In genomic region chrX:1627013-1627412, ce11 we compare ENCODE assay signal across 4 worm cellular contexts.
TF ChIP-seq lines count a peak whose summit lies in the region.

No protein-coding gene starts in this region.

TF ChIP-seq in whole organism, L2 larva, 48 proteins besides CTCF, POLR2A, EP300 and RAD21 (continues in another document):
- TF ChIP-seq unc-39 (tag; optimal IDR thresholded peaks at IDR 0.05; lab: Kevin White, UChicago): no peak
- TF ChIP-seq nhr-11 (tag; optimal IDR thresholded peaks at IDR 0.05; lab: Kevin White, UChicago): peak; percentile 72
- peak; percentile 96 for TF ChIP-seq nhr-237 (tag; optimal IDR thresholded peaks at IDR 0.05; lab: Kevin White, UChicago)
- TF ChIP-seq R02D3.7 (tag; optimal IDR thresholded peaks at IDR 0.05; lab: Kevin White, UChicago): peak; percentile 64
- peak; percentile 96 for TF ChIP-seq sem-4 (tag; optimal IDR thresholded peaks at IDR 0.05; lab: Kevin White, UChicago)
- TF ChIP-seq lin-11 (tag; optimal IDR thresholded peaks at IDR 0.05; lab: Kevin White, UChicago): peak; percentile 93
- peak; percentile 96 for TF ChIP-seq mab-5 (tag; optimal IDR thresholded peaks at IDR 0.05; lab: Kevin White, UChicago)
- no peak for TF ChIP-seq peb-1 (tag; optimal IDR thresholded peaks at IDR 0.05; lab: Kevin White, UChicago)
- peak; percentile 46 for TF ChIP-seq ztf-11 (tag; optimal IDR thresholded peaks at IDR 0.05; lab: Kevin White, UChicago)
- TF ChIP-seq ztf-4 (tag; optimal IDR thresholded peaks at IDR 0.05; lab: Kevin White, UChicago): peak; percentile 92
- TF ChIP-seq skn-1 (tag; optimal IDR thresholded peaks at IDR 0.05; lab: Kevin White, UChicago): peak; percentile 95
- TF ChIP-seq F13H6.1 (tag; optimal IDR thresholded peaks at IDR 0.05; lab: Kevin White, UChicago): peak; percentile 93
- TF ChIP-seq nhr-23 (tag; optimal IDR thresholded peaks at IDR 0.05; lab: Kevin White, UChicago): no peak
- peak; percentile 100 for TF ChIP-seq unc-55 (GFP tag; optimal IDR thresholded peaks at IDR 0.05; lab: Kevin White, UChicago)
- peak; percentile 81 for TF ChIP-seq dmd-4 (tag; optimal IDR thresholded peaks at IDR 0.05; lab: Kevin White, UChicago)
- TF ChIP-seq elt-3 (tag; optimal IDR thresholded peaks at IDR 0.05; lab: Kevin White, UChicago): no peak
- peak; percentile 24 for TF ChIP-seq lin-39 (tag; optimal IDR thresholded peaks at IDR 0.05; lab: Kevin White, UChicago)
- TF ChIP-seq nhr-77 (tag; optimal IDR thresholded peaks at IDR 0.05; lab: Kevin White, UChicago): peak; percentile 97
- peak; percentile 99 for TF ChIP-seq crh-2 (tag; optimal IDR thresholded peaks at IDR 0.05; lab: Kevin White, UChicago)
- TF ChIP-seq nhr-25 (tag; optimal IDR thresholded peaks at IDR 0.05; lab: Kevin White, UChicago): peak; percentile 94
- peak; percentile 93 for TF ChIP-seq egl-27 (tag; optimal IDR thresholded peaks at IDR 0.05; lab: Kevin White, UChicago)
- TF ChIP-seq ztf-1 (GFP tag; conservative IDR thresholded peaks at IDR 0.05; lab: Robert Waterston, UW): 0 out of 2 replicates have a peak, but pooled peaks have one; percentile 55
- TF ChIP-seq ama-1 (optimal IDR thresholded peaks at IDR 0.05; lab: Kevin White, UChicago): no peak

TF ChIP-seq in whole organism, L4 larva, 104 proteins besides CTCF, POLR2A, EP300 and RAD21 (continues in another document):
- TF ChIP-seq pha-4 (GFP tag; IDR thresholded peaks at IDR 0.05; lab: Robert Waterston, UW) (peak; percentile 94), pha-4 (tag; optimal IDR thresholded peaks at IDR 0.05; lab: Kevin White, UChicago) (peak; percentile 85), zfp-2 (tag; optimal IDR thresholded peaks at IDR 0.05; lab: Kevin White, UChicago) (peak; percentile 86), F10B5.3 (tag; optimal IDR thresholded peaks at IDR 0.05; lab: Kevin White, UChicago) (peak; percentile 95), F49E8.2 (tag; optimal IDR thresholded peaks at IDR 0.05; lab: Kevin White, UChicago; ENCODE audit: borderline replicate concordance) (no peak), mxl-2 (GFP tag; conservative IDR thresholded peaks at IDR 0.05; lab: Robert Waterston, UW) (peak; percentile 76; the same call in 1 of the 2 replicates), zfp-3 (GFP tag; conservative IDR thresholded peaks at IDR 0.05; lab: Robert Waterston, UW) (peak; percentile 96), pqm-1 (tag; optimal IDR thresholded peaks at IDR 0.05; lab: Kevin White, UChicago) (peak; percentile 40), T20F7.1 (GFP tag; optimal IDR thresholded peaks at IDR 0.05; lab: Kevin White, UChicago) (peak; percentile 91), attf-4 (tag; optimal IDR thresholded peaks at IDR 0.05; lab: Kevin White, UChicago) (peak; percentile 28), lim-7 (GFP tag; IDR thresholded peaks at IDR 0.05; lab: Robert Waterston, UW) (peak; percentile 75), aha-1 (tag; lab: Kevin White, UChicago) (peak; percentile 98), nhr-102 (tag; optimal IDR thresholded peaks at IDR 0.05; lab: Kevin White, UChicago) (peak; percentile 99), skn-1 (tag; optimal IDR thresholded peaks at IDR 0.05; lab: Kevin White, UChicago) (no peak), madf-5 (GFP tag; IDR thresholded peaks at IDR 0.05; lab: Robert Waterston, UW) (peak; percentile 76 to 89), Y5F2A.4 (GFP tag; optimal IDR thresholded peaks at IDR 0.05; lab: Kevin White, UChicago) (peak; percentile 94), hlh-30 (tag; optimal IDR thresholded peaks at IDR 0.05; lab: Kevin White, UChicago; ENCODE audit: insufficient read depth) (peak; percentile 92), nhr-28 (tag; optimal IDR thresholded peaks at IDR 0.05; lab: Kevin White, UChicago) (peak; percentile 93), T26A8.4 (GFP tag; IDR thresholded peaks at IDR 0.05; lab: Robert Waterston, UW) (peak; percentile 99), mdt-29 (GFP tag; IDR thresholded peaks at IDR 0.05; lab: Robert Waterston, UW) (peak; percentile 86), hlh-11 (tag; optimal IDR thresholded peaks at IDR 0.05; lab: Kevin White, UChicago) (peak; percentile 95), nhr-42 (GFP tag; IDR thresholded peaks at IDR 0.05; lab: Robert Waterston, UW) (peak; percentile 99), ceh-82 (tag; optimal IDR thresholded peaks at IDR 0.05; lab: Kevin White, UChicago) (peak; percentile 68)

TF ChIP-seq in whole organism, late embryonic, 69 proteins besides CTCF, POLR2A, EP300 and RAD21 (continues in another document):
- TF ChIP-seq pax-1 (tag; optimal IDR thresholded peaks at IDR 0.05; lab: Kevin White, UChicago) (no peak), C08G9.2 (tag; optimal IDR thresholded peaks at IDR 0.05; lab: Kevin White, UChicago) (no peak), madf-2 (tag; optimal IDR thresholded peaks at IDR 0.05; lab: Kevin White, UChicago) (peak; percentile 55), lim-6 (tag; optimal IDR thresholded peaks at IDR 0.05; lab: Kevin White, UChicago) (no peak), ztf-16 (tag; optimal IDR thresholded peaks at IDR 0.05; lab: Kevin White, UChicago) (peak; percentile 85), sdc-2 (tag; optimal IDR thresholded peaks at IDR 0.05; lab: Kevin White, UChicago) (peak; percentile 99), pqm-1 (tag; optimal IDR thresholded peaks at IDR 0.05; lab: Kevin White, UChicago) (peak; percentile 56), dmd-4 (tag; optimal IDR thresholded peaks at IDR 0.05; lab: Kevin White, UChicago; ENCODE audit: borderline replicate concordance) (peak; percentile 17), pag-3 (tag; optimal IDR thresholded peaks at IDR 0.05; lab: Kevin White, UChicago; ENCODE audit: borderline replicate concordance) (no peak), ceh-2 (tag; optimal IDR thresholded peaks at IDR 0.05; lab: Kevin White, UChicago) (peak; percentile 50), dve-1 (tag; optimal IDR thresholded peaks at IDR 0.05; lab: Kevin White, UChicago) (peak; percentile 90), hlh-6 (tag; optimal IDR thresholded peaks at IDR 0.05; lab: Kevin White, UChicago) (peak; percentile 7), C38D4.7 (GFP tag; optimal IDR thresholded peaks at IDR 0.05; lab: Kevin White, UChicago) (no peak), fkh-6 (tag; optimal IDR thresholded peaks at IDR 0.05; lab: Kevin White, UChicago) (peak; percentile 17), hlh-8 (tag; optimal IDR thresholded peaks at IDR 0.05; lab: Kevin White, UChicago) (peak; percentile 37), hlh-30 (tag; optimal IDR thresholded peaks at IDR 0.05; lab: Kevin White, UChicago; ENCODE audit: insufficient read depth) (peak; percentile 17), hlh-15 (tag; optimal IDR thresholded peaks at IDR 0.05; lab: Kevin White, UChicago) (peak; percentile 32), ceh-6 (GFP tag; optimal IDR thresholded peaks at IDR 0.05; lab: Kevin White, UChicago) (no peak), hlh-13 (GFP tag; optimal IDR thresholded peaks at IDR 0.05; lab: Kevin White, UChicago) (peak; percentile 3), che-1 (tag; optimal IDR thresholded peaks at IDR 0.05; lab: Kevin White, UChicago) (peak; percentile 31), sox-2 (GFP tag; IDR thresholded peaks at IDR 0.05; lab: Robert Waterston, UW) (peak; percentile 59; the same call in 1 of the 2 replicates), pros-1 (tag; optimal IDR thresholded peaks at IDR 0.05; lab: Kevin White, UChicago) (peak; percentile 63), fax-1 (tag; optimal IDR thresholded peaks at IDR 0.05; lab: Kevin White, UChicago) (peak; percentile 33), npax-4 (tag; optimal IDR thresholded peaks at IDR 0.05; lab: Kevin White, UChicago) (no peak), ama-1 (optimal IDR thresholded peaks at IDR 0.05; lab: Kevin White, UChicago) (no peak)

TF ChIP-seq in whole organism, mixed stage, embryonic, 35 proteins besides CTCF, POLR2A, EP300 and RAD21:
- TF ChIP-seq snpc-4 (tag; optimal IDR thresholded peaks at IDR 0.05; lab: Kevin White, UChicago): no peak
- TF ChIP-seq M03D4.4 (tag; optimal IDR thresholded peaks at IDR 0.05; lab: Kevin White, UChicago): peak; percentile 73
- TF ChIP-seq ceh-43 (GFP tag; optimal IDR thresholded peaks at IDR 0.05; lab: Kevin White, UChicago): no peak
- TF ChIP-seq tbx-8 (GFP tag; optimal IDR thresholded peaks at IDR 0.05; lab: Kevin White, UChicago): peak; percentile 45
- peak; percentile 46 for TF ChIP-seq unc-62 (GFP tag; optimal IDR thresholded peaks at IDR 0.05; lab: Kevin White, UChicago)
- peak; percentile 36 for TF ChIP-seq lin-13 (tag; optimal IDR thresholded peaks at IDR 0.05; lab: Kevin White, UChicago)
- TF ChIP-seq nhr-28 (tag; optimal IDR thresholded peaks at IDR 0.05; lab: Kevin White, UChicago): peak; percentile 10
- peak; percentile 37 for TF ChIP-seq nhr-2 (tag; optimal IDR thresholded peaks at IDR 0.05; lab: Kevin White, UChicago)
- TF ChIP-seq lsy-2 (tag; optimal IDR thresholded peaks at IDR 0.05; lab: Kevin White, UChicago): peak; percentile 75
- TF ChIP-seq ces-1 (GFP tag; optimal IDR thresholded peaks at IDR 0.05; lab: Kevin White, UChicago): peak; percentile 86
- peak; percentile 0 for TF ChIP-seq lin-32 (GFP tag; optimal IDR thresholded peaks at IDR 0.05; lab: Kevin White, UChicago)
- peak; percentile 85 for TF ChIP-seq unc-120 (tag; optimal IDR thresholded peaks at IDR 0.05; lab: Kevin White, UChicago; ENCODE audit: poor library complexity, severe bottlenecking)
- TF ChIP-seq bed-3 (GFP tag; optimal IDR thresholded peaks at IDR 0.05; lab: Kevin White, UChicago): no peak
- TF ChIP-seq mep-1 (tag; optimal IDR thresholded peaks at IDR 0.05; lab: Kevin White, UChicago): peak; percentile 91
- TF ChIP-seq drap-1 (GFP tag; optimal IDR thresholded peaks at IDR 0.05; lab: Kevin White, UChicago): peak; percentile 86
- TF ChIP-seq ztf-11 (tag; optimal IDR thresholded peaks at IDR 0.05; lab: Kevin White, UChicago): peak; percentile 48
- no peak for TF ChIP-seq ceh-83 (GFP tag; optimal IDR thresholded peaks at IDR 0.05; lab: Kevin White, UChicago)
- peak; percentile 55 for TF ChIP-seq blmp-1 (tag; optimal IDR thresholded peaks at IDR 0.05; lab: Kevin White, UChicago)
- TF ChIP-seq unc-39 (tag; optimal IDR thresholded peaks at IDR 0.05; lab: Kevin White, UChicago): no peak
- TF ChIP-seq mab-5 (tag; optimal IDR thresholded peaks at IDR 0.05; lab: Kevin White, UChicago): peak; percentile 76
- no peak for TF ChIP-seq sem-2 (GFP tag; optimal IDR thresholded peaks at IDR 0.05; lab: Kevin White, UChicago)
- peak; percentile 66 for TF ChIP-seq mls-2 (tag; optimal IDR thresholded peaks at IDR 0.05; lab: Kevin White, UChicago)
- no peak for TF ChIP-seq nhr-76 (tag; optimal IDR thresholded peaks at IDR 0.05; lab: Kevin White, UChicago)
- peak; percentile 69 for TF ChIP-seq cnd-1 (tag; optimal IDR thresholded peaks at IDR 0.05; lab: Kevin White, UChicago)
- TF ChIP-seq nhr-237 (tag; optimal IDR thresholded peaks at IDR 0.05; lab: Kevin White, UChicago): peak; percentile 98
- TF ChIP-seq sptf-1 (tag; optimal IDR thresholded peaks at IDR 0.05; lab: Kevin White, UChicago): peak; percentile 88
- peak; percentile 71 for TF ChIP-seq pha-4 (tag; optimal IDR thresholded peaks at IDR 0.05; lab: Kevin White, UChicago)
- TF ChIP-seq hlh-1 (tag; optimal IDR thresholded peaks at IDR 0.05; lab: Kevin White, UChicago): peak; percentile 67
- TF ChIP-seq ceh-39 (tag; optimal IDR thresholded peaks at IDR 0.05; lab: Kevin White, UChicago): peak; percentile 84
- peak; percentile 67 for TF ChIP-seq elt-3 (tag; optimal IDR thresholded peaks at IDR 0.05; lab: Kevin White, UChicago)
